Fruit fly (Drosophila melanogaster): Measurements from ENCODE around the gene CG12523.

Gene CG12523

dm6 chr3L:10769218-10770018, 31.6 kb upstream of the CG12523 start (continued):
- TF ChIP-seq CG11696 (GFP tag; IDR thresholded peaks at IDR 0.05) = peak; percentile 48
- peak; percentile 87 for TF ChIP-seq H2.0 (GFP tag; IDR thresholded peaks at IDR 0.05)
- TF ChIP-seq CTCF (GFP tag; optimal IDR thresholded peaks at IDR 0.05) = no peak
- peak; percentile 66 for TF ChIP-seq fd64A (GFP tag; optimal IDR thresholded peaks at IDR 0.05)
- TF ChIP-seq Gsc (GFP tag; IDR thresholded peaks at IDR 0.05) = peak; percentile 64; the same call in 1 of the 2 replicates
- no peak for TF ChIP-seq zen2 (GFP tag; IDR thresholded peaks at IDR 0.05; ENCODE audit: partially characterized antibody)
- TF ChIP-seq YL-1 (GFP tag; optimal IDR thresholded peaks at IDR 0.05) = peak; percentile 66
- peak; percentile 91 for TF ChIP-seq croc (GFP tag; conservative IDR thresholded peaks at IDR 0.05)
- peak in 1 of 3 experiments; percentile 91 for TF ChIP-seq Stat92E (GFP tag; optimal IDR thresholded peaks at IDR 0.05)
- peak; percentile 65 for TF ChIP-seq slbo (GFP tag; IDR thresholded peaks at IDR 0.05)
- TF ChIP-seq kah (GFP tag; optimal IDR thresholded peaks at IDR 0.05) = peak; percentile 78
- no peak for TF ChIP-seq fru (optimal IDR thresholded peaks at IDR 0.05)
- peak; percentile 69 for TF ChIP-seq CG5180 (GFP tag; optimal IDR thresholded peaks at IDR 0.05)
- TF ChIP-seq CG12659 (GFP tag; optimal IDR thresholded peaks at IDR 0.05) = peak; percentile 65
- TF ChIP-seq CG11504 (tag; optimal IDR thresholded peaks at IDR 0.05) = peak; percentile 89
- TF ChIP-seq cas (GFP tag; IDR thresholded peaks at IDR 0.05) = 0 out of 2 replicates have a peak, but pooled peaks have one; percentile 7
- peak; percentile 74; the same call in 2 of the 3 replicates for TF ChIP-seq CG11093 (GFP tag; IDR thresholded peaks at IDR 0.05)
- peak; percentile 89 for TF ChIP-seq Sox100B (GFP tag; optimal IDR thresholded peaks at IDR 0.05)
- TF ChIP-seq NfI (GFP tag; optimal IDR thresholded peaks at IDR 0.05) = peak; percentile 54
- TF ChIP-seq CG2712 (tag; optimal IDR thresholded peaks at IDR 0.05) = peak; percentile 99
- TF ChIP-seq CG10654 (GFP tag; optimal IDR thresholded peaks at IDR 0.05) = peak; percentile 69
- TF ChIP-seq Dfd (GFP tag; optimal IDR thresholded peaks at IDR 0.05) = no peak
- TF ChIP-seq Bdp1 (GFP tag; optimal IDR thresholded peaks at IDR 0.05) = peak; percentile 16
- TF ChIP-seq Mrtf (GFP tag; IDR thresholded peaks at IDR 0.05) = peak; percentile 73; the same call in 2 of the 3 replicates
- peak; percentile 91 for TF ChIP-seq otp (GFP tag; IDR thresholded peaks at IDR 0.05)
- TF ChIP-seq CG17568 (GFP tag; optimal IDR thresholded peaks at IDR 0.05) = peak; percentile 78
- peak; percentile 79 for TF ChIP-seq CG12942 (GFP tag; optimal IDR thresholded peaks at IDR 0.05)
- peak; percentile 94 for TF ChIP-seq CoRest (tag; optimal IDR thresholded peaks at IDR 0.05)
- peak; percentile 99 for TF ChIP-seq zf30C (GFP tag; optimal IDR thresholded peaks at IDR 0.05)
- peak; percentile 57 for TF ChIP-seq Nf-YA (GFP tag; IDR thresholded peaks at IDR 0.05)
- TF ChIP-seq Hmr (GFP tag; optimal IDR thresholded peaks at IDR 0.05) = peak; percentile 23
- TF ChIP-seq CG18619 (GFP tag; optimal IDR thresholded peaks at IDR 0.05) = peak; percentile 82
- TF ChIP-seq CG10462 (GFP tag; optimal IDR thresholded peaks at IDR 0.05) = peak; percentile 81
- peak; percentile 80 for TF ChIP-seq CG3065 (GFP tag; optimal IDR thresholded peaks at IDR 0.05)
- peak; percentile 94 for TF ChIP-seq gcm (GFP tag; optimal IDR thresholded peaks at IDR 0.05)
- TF ChIP-seq Xbp1 (GFP tag; optimal IDR thresholded peaks at IDR 0.05) = peak; percentile 83
- peak; percentile 92 for TF ChIP-seq nerfin-1 (tag; optimal IDR thresholded peaks at IDR 0.05)
- TF ChIP-seq org-1 (GFP tag; optimal IDR thresholded peaks at IDR 0.05) = peak; percentile 76
- no peak for TF ChIP-seq HmgD (GFP tag; optimal IDR thresholded peaks at IDR 0.05)
- peak; percentile 75 for TF ChIP-seq CG1603 (tag; optimal IDR thresholded peaks at IDR 0.05)
- peak; percentile 83 for TF ChIP-seq tgo (GFP tag; IDR thresholded peaks at IDR 0.05)
- no peak for TF ChIP-seq CG7928 (GFP tag; optimal IDR thresholded peaks at IDR 0.05)
- peak; percentile 82 for TF ChIP-seq CG30020 (tag; optimal IDR thresholded peaks at IDR 0.05)
- TF ChIP-seq CG15696 (tag; optimal IDR thresholded peaks at IDR 0.05) = peak; percentile 100
- peak; percentile 62 for TF ChIP-seq CG9215 (GFP tag; IDR thresholded peaks at IDR 0.05)
- peak; percentile 98 for TF ChIP-seq CG2202 (tag; optimal IDR thresholded peaks at IDR 0.05)
- no peak for TF ChIP-seq p53 (GFP tag; optimal IDR thresholded peaks at IDR 0.05)
- peak; percentile 93 for TF ChIP-seq row (GFP tag; IDR thresholded peaks at IDR 0.05)
- no peak for TF ChIP-seq sna (GFP tag; IDR thresholded peaks at IDR 0.05; ENCODE audit: partially characterized antibody)
